Worm (Caenorhabditis elegans) whole organism, young adult: Measurements from ENCODE around the gene F54F2.6.
A peak's percentile ranks its signal among the peaks of the same experiment; 100 is the strongest.

ENCODE experiments used
- B0035.1 ChIP-seq: sonication (generic microtip); optimal IDR thresholded peaks from 2 replicates; lab custom pipeline; 2016; ENCODE audit warnings: missing genetic modification characterization, mild to moderate bottlenecking, missing compliant biosample characterization, missing genotype, missing genetic modification reagents
- D2030.7 ChIP-seq: fragments of 200-800 bp; sonication (Bioruptor generic); IDR thresholded peaks from 2 replicates; pipeline ENCODE4 v1.3.6; 2022; ENCODE audit warnings: missing genetic modification reagents, missing genetic modification characterization, missing compliant biosample characterization
- F10E7.11 ChIP-seq: sonication (generic microtip); optimal IDR thresholded peaks from 2 replicates; lab custom pipeline; 2017; ENCODE audit warnings: mild to moderate bottlenecking, missing genetic modification characterization, moderate library complexity, missing compliant biosample characterization
- F22D6.2 ChIP-seq: sonication (generic microtip); optimal IDR thresholded peaks from 2 replicates; lab custom pipeline; 2016; ENCODE audit warnings: mild to moderate bottlenecking, missing genetic modification characterization, missing compliant biosample characterization
- F52B5.7 ChIP-seq: sonication (generic microtip); optimal IDR thresholded peaks from 2 replicates; lab custom pipeline; 2016; ENCODE audit warnings: mild to moderate bottlenecking, missing genetic modification characterization, missing compliant biosample characterization
- F55B11.4 ChIP-seq: sonication (generic microtip); optimal IDR thresholded peaks from 2 replicates; lab custom pipeline; 2016; ENCODE audit warnings: missing compliant biosample characterization, missing genetic modification characterization, borderline replicate concordance; ENCODE audit not compliant: insufficient read depth
- Y53F4B.3 ChIP-seq: fragments of 200-800 bp; sonication (Bioruptor generic); IDR thresholded peaks from 2 replicates; pipeline ENCODE4 v1.3.6; 2022; ENCODE audit warnings: missing genetic modification reagents, missing genetic modification characterization, missing compliant biosample characterization
- Y95B8A.8 ChIP-seq: fragments of 200-800 bp; sonication (Bioruptor generic); IDR thresholded peaks from 2 replicates; pipeline ENCODE4 v1.3.6; 2022; ENCODE audit warnings: missing genetic modification reagents, missing genetic modification characterization, missing compliant biosample characterization
- aptf-3 ChIP-seq: fragments of 200-800 bp; sonication (Bioruptor generic); IDR thresholded peaks from 2 replicates; pipeline ENCODE4 v1.3.6; 2022; ENCODE audit warnings: missing genetic modification characterization, missing compliant biosample characterization
- atf-7 ChIP-seq: sonication (generic microtip); optimal IDR thresholded peaks from 2 replicates; lab custom pipeline; 2017; ENCODE audit warnings: mild to moderate bottlenecking, missing genetic modification characterization, missing compliant biosample characterization
- athp-1 ChIP-seq: sonication (generic microtip); optimal IDR thresholded peaks from 2 replicates; lab custom pipeline; 2017; ENCODE audit warnings: mild to moderate bottlenecking, missing genetic modification characterization, missing compliant biosample characterization
- attf-5 ChIP-seq: fragments of 200-800 bp; sonication (Bioruptor generic); optimal IDR thresholded peaks from 2 replicates; lab custom pipeline; 2018; ENCODE audit warnings: mild to moderate bottlenecking, missing genetic modification characterization, missing compliant biosample characterization
- attf-6 ChIP-seq: fragments of 200-800 bp; sonication (Bioruptor generic); IDR thresholded peaks from 2 replicates; pipeline ENCODE4 v1.3.6; 2022; ENCODE audit warnings: missing genetic modification reagents, missing genetic modification characterization, missing compliant biosample characterization
- bed-2 ChIP-seq: fragments of 200-800 bp; sonication (Bioruptor generic); IDR thresholded peaks from 2 replicates; pipeline ENCODE4 v1.3.6; 2022; ENCODE audit warnings: missing genetic modification reagents, missing genetic modification characterization, missing compliant biosample characterization
- ccch-3 ChIP-seq: fragments of 200-800 bp; sonication (Bioruptor generic); optimal IDR thresholded peaks from 2 replicates; lab custom pipeline; 2018; ENCODE audit warnings: mild to moderate bottlenecking, missing genetic modification characterization, missing compliant biosample characterization
- cebp-1 ChIP-seq, 2 experiments: fragments of 200-800 bp in 1 of 2; sonication (Bioruptor generic) in 1 of 2; sonication (generic microtip) in 1 of 2; IDR thresholded peaks in 1 of 2; optimal IDR thresholded peaks in 1 of 2; 2 replicates each; pipeline versions ENCODE4 v1.3.6 to Lab custom; 2017 to 2022; ENCODE audit warnings: missing compliant biosample characterization in 2 of 2, missing genetic modification characterization in 2 of 2, mild to moderate bottlenecking in 1 of 2, missing genetic modification reagents in 1 of 2, moderate library complexity in 1 of 2
- cebp-2 ChIP-seq: fragments of 200-800 bp; sonication (Bioruptor generic); IDR thresholded peaks from 2 replicates; pipeline ENCODE4 v1.3.6; 2022; ENCODE audit warnings: missing genetic modification characterization, missing compliant biosample characterization
- ceh-100 ChIP-seq: fragments of 200-800 bp; sonication (Bioruptor generic); IDR thresholded peaks from 2 replicates; pipeline ENCODE4 v1.3.6; 2022; ENCODE audit warnings: missing genetic modification reagents, missing genetic modification characterization, missing compliant biosample characterization
- chd-7 ChIP-seq: sonication (generic microtip); optimal IDR thresholded peaks from 2 replicates; lab custom pipeline; 2016; ENCODE audit warnings: mild to moderate bottlenecking, missing genetic modification characterization, moderate library complexity, missing compliant biosample characterization
- dox-1 ChIP-seq: fragments of 200-800 bp; sonication (Bioruptor generic); IDR thresholded peaks from 2 replicates; pipeline ENCODE4 v1.3.6; 2022; ENCODE audit warnings: missing genetic modification reagents, missing genetic modification characterization, missing compliant biosample characterization
- dpff-1 ChIP-seq: sonication (generic microtip); optimal IDR thresholded peaks from 2 replicates; lab custom pipeline; 2017; ENCODE audit warnings: mild to moderate bottlenecking, missing genetic modification characterization, missing compliant biosample characterization
- dpl-1 ChIP-seq: fragments of 150-350 bp; optimal IDR thresholded peaks from 2 replicates; lab custom pipeline; 2014; ENCODE audit warnings: missing biosample characterization, missing genetic modification reagents, missing genetic modification characterization
- egl-18 ChIP-seq: fragments of 200-800 bp; sonication (Bioruptor generic); IDR thresholded peaks from 2 replicates; pipeline ENCODE4 v1.3.6; 2022; ENCODE audit warnings: missing genetic modification reagents, missing genetic modification characterization, missing compliant biosample characterization
- fkh-3 ChIP-seq: sonication (generic microtip); optimal IDR thresholded peaks from 2 replicates; lab custom pipeline; 2016; ENCODE audit warnings: mild to moderate bottlenecking, missing genetic modification characterization, missing compliant biosample characterization
- hmg-1.2 ChIP-seq: fragments of 200-800 bp; sonication (Bioruptor generic); IDR thresholded peaks from 2 replicates; pipeline ENCODE4 v1.3.6; 2022; ENCODE audit warnings: missing genetic modification reagents, missing genetic modification characterization, missing compliant biosample characterization
- hsf-1 ChIP-seq: fragments of 200-800 bp; sonication (Bioruptor generic); IDR thresholded peaks from 2 replicates; pipeline ENCODE4 v1.3.6; 2022; ENCODE audit warnings: missing genetic modification reagents, missing genetic modification characterization, missing compliant biosample characterization
- let-607 ChIP-seq, 2 experiments: fragments of 200-800 bp in 1 of 2; sonication (Bioruptor generic) in 1 of 2; sonication (generic microtip) in 1 of 2; optimal IDR thresholded peaks; 2 replicates each; lab custom pipeline; 2016 to 2018; ENCODE audit warnings: mild to moderate bottlenecking in 2 of 2, missing compliant biosample characterization in 2 of 2, missing genetic modification characterization in 2 of 2, moderate library complexity in 2 of 2, missing genotype in 1 of 2
- lin-54 ChIP-seq: fragments of 200-800 bp; sonication (Bioruptor generic); optimal IDR thresholded peaks from 2 replicates; lab custom pipeline; 2018; ENCODE audit warnings: mild to moderate bottlenecking, missing genetic modification characterization, missing compliant biosample characterization
- lir-1 ChIP-seq: fragments of 200-800 bp; sonication (Bioruptor generic); conservative IDR thresholded peaks from 2 replicates; pipeline ENCODE4 v1.3.6; 2022; ENCODE audit warnings: missing genetic modification reagents, missing genetic modification characterization, missing compliant biosample characterization
- lsl-1 ChIP-seq: fragments of 200-800 bp; sonication (Bioruptor generic); optimal IDR thresholded peaks from 2 replicates; lab custom pipeline; 2018; ENCODE audit warnings: mild to moderate bottlenecking, missing genetic modification characterization, moderate library complexity, missing compliant biosample characterization
- mcd-1 ChIP-seq: fragments of 200-800 bp; sonication (Bioruptor generic); IDR thresholded peaks from 2 replicates; pipeline ENCODE4 v1.3.6; 2022; ENCODE audit warnings: missing genetic modification reagents, missing genetic modification characterization, missing compliant biosample characterization
- mes-4 ChIP-seq: sonication (generic microtip); optimal IDR thresholded peaks from 2 replicates; lab custom pipeline; 2016; ENCODE audit warnings: missing genotype, missing genetic modification characterization, missing compliant biosample characterization
- repo-1 ChIP-seq: sonication (generic microtip); optimal IDR thresholded peaks from 2 replicates; lab custom pipeline; 2017; ENCODE audit warnings: mild to moderate bottlenecking, missing genetic modification characterization, missing compliant biosample characterization
- snpc-4 ChIP-seq, 5 experiments: fragments of 150-350 bp in 1 of 5; sonication (generic microtip) in 4 of 5; optimal IDR thresholded peaks; 2 replicates each; lab custom pipeline; 2014 to 2018; ENCODE audit warnings: missing genetic modification characterization in 5 of 5, missing biosample characterization in 3 of 5, antibody characterized with exemption in 2 of 5, mild to moderate bottlenecking in 2 of 5, missing compliant biosample characterization in 2 of 5, missing genotype in 2 of 5, moderate library complexity in 2 of 5, missing genetic modification reagents in 1 of 5
- somi-1 ChIP-seq: fragments of 200-800 bp; sonication (Bioruptor generic); optimal IDR thresholded peaks from 2 replicates; lab custom pipeline; 2018; ENCODE audit warnings: mild to moderate bottlenecking, missing genetic modification characterization, missing compliant biosample characterization
- tbx-9 ChIP-seq: sonication (generic microtip); optimal IDR thresholded peaks from 2 replicates; lab custom pipeline; 2016; ENCODE audit warnings: borderline replicate concordance, missing genetic modification characterization, inconsistent platforms, missing compliant biosample characterization
- zfh-2 ChIP-seq: fragments of 200-800 bp; sonication (Bioruptor generic); conservative IDR thresholded peaks from 2 replicates; pipeline ENCODE4 v1.3.6; 2022; ENCODE audit warnings: missing genetic modification reagents, missing genetic modification characterization, missing compliant biosample characterization
- ztf-22 ChIP-seq: fragments of 200-800 bp; sonication (Bioruptor generic); optimal IDR thresholded peaks from 2 replicates; lab custom pipeline; 2018; ENCODE audit warnings: mild to moderate bottlenecking, missing genetic modification characterization, moderate library complexity, missing compliant biosample characterization
- ztf-25 ChIP-seq: fragments of 200-800 bp; sonication (Bioruptor generic); IDR thresholded peaks from 2 replicates; pipeline ENCODE4 v1.3.6; 2022; ENCODE audit warnings: missing genetic modification reagents, missing genetic modification characterization, missing compliant biosample characterization
- ztf-26 ChIP-seq: sonication (generic microtip); optimal IDR thresholded peaks from 2 replicates; lab custom pipeline; 2017; ENCODE audit warnings: missing genetic modification characterization, missing compliant biosample characterization
- ztf-28 ChIP-seq: fragments of 200-800 bp; sonication (Bioruptor generic); IDR thresholded peaks from 2 replicates; pipeline ENCODE4 v1.3.6; 2022; ENCODE audit warnings: missing genetic modification reagents, missing genetic modification characterization, missing compliant biosample characterization
- ztf-3 ChIP-seq: fragments of 200-800 bp; sonication (Bioruptor generic); optimal IDR thresholded peaks from 2 replicates; lab custom pipeline; 2018; ENCODE audit warnings: mild to moderate bottlenecking, missing genetic modification characterization, missing compliant biosample characterization

The F54F2.6 gene

DNA sequence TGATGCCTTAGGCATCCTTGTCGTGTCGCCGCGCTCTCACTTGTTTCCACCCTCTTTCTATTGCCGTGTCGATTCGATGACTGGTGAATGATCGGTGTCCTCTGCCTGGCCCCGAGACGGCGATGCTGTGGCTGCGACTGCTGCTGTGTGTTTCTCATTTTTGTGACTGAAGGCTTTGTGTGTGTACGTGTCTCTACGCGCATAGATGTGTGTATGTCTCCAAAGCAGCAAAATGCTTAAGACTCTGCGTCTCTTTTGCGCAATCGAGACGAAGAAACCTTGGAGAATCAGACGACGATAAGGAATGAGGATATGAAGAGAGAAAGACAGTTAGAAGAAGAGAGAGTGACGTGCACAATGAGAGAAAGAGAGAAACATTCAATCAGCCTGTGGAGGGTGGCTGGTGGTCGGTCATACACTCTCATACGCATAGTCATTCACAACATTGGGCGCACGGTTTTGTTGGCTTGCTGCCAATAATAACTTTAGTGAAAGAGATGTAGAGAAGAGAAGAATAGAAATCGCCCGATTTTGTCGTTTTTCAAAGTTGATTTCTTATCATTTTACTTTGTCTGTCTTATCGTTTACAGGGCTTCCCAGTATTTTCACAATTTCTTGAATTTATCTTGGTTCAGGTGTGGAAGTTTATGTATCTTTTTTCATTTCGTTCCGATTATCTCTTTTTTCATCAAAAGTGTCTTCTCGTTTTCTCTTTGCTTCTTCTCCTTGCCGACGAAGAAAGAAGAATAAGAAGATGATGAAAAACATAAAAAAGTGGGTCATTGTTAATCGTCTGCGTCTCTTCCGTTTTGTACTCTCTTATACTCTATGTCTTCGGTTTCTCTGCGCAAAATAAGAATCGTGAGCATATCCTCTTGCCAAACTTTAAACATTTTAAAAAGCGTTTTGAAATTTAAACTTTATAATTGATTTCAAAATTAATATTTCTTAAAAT, 1.6 kb upstream of the F54F2.6 start (continued):
- TF ChIP-seq B0035.1 (tag; lab: Kevin White, UChicago) = peak; percentile 67
- TF ChIP-seq dpff-1 = no peak
- TF ChIP-seq ztf-25 = no peak
- TF ChIP-seq athp-1 (tag; lab: Kevin White, UChicago) = peak; percentile 85
- TF ChIP-seq mes-4 = no peak
- peak; percentile 49; the same call in 1 of the 2 replicates for TF ChIP-seq lir-1
- TF ChIP-seq atf-7 (tag; lab: Kevin White, UChicago) = peak; percentile 98
- TF ChIP-seq ztf-22 (GFP tag; lab: Kevin White, UChicago) = peak; percentile 96
- TF ChIP-seq chd-7 = peak; percentile 94
- peak; percentile 97 for TF ChIP-seq zfh-2 (GFP tag; lab: Robert Waterston, UW)
- peak; percentile 88 for TF ChIP-seq dox-1
- TF ChIP-seq F22D6.2 (tag; lab: Kevin White, UChicago) = peak; percentile 77
- no peak for TF ChIP-seq lsl-1 (GFP tag; lab: Kevin White, UChicago)
- TF ChIP-seq hmg-1.2 = peak; percentile 91
- TF ChIP-seq repo-1 (tag; lab: Kevin White, UChicago) = peak; percentile 46
- peak; percentile 67 for TF ChIP-seq lin-54 (GFP tag; lab: Kevin White, UChicago)
- TF ChIP-seq Y53F4B.3 (GFP tag; lab: Robert Waterston, UW) = no peak
- TF ChIP-seq snpc-4 (GFP tag; optimal IDR thresholded peaks at IDR 0.05; lab: Kevin White, UChicago) = no peak
- TF ChIP-seq snpc-4 (tag; optimal IDR thresholded peaks at IDR 0.05; lab: Kevin White, UChicago) = peak; percentile 49 to 76 (median 74)
- TF ChIP-seq F10E7.11 (tag; lab: Kevin White, UChicago) = no peak
- TF ChIP-seq ceh-100 (GFP tag; lab: Robert Waterston, UW) = peak; percentile 37; the same call in 1 of the 2 replicates
- TF ChIP-seq ztf-28 (GFP tag; lab: Robert Waterston, UW) = no peak
- no peak for TF ChIP-seq cebp-1 (GFP tag; IDR thresholded peaks at IDR 0.05; lab: Robert Waterston, UW)
- peak; percentile 92 for TF ChIP-seq cebp-1 (tag; optimal IDR thresholded peaks at IDR 0.05; lab: Kevin White, UChicago)
- peak; percentile 94 for TF ChIP-seq somi-1 (GFP tag; lab: Kevin White, UChicago)
- TF ChIP-seq ztf-26 (tag; lab: Kevin White, UChicago) = peak; percentile 84
- no peak for TF ChIP-seq F52B5.7 (tag; lab: Kevin White, UChicago)
- TF ChIP-seq D2030.7 (GFP tag; lab: Robert Waterston, UW) = no peak
- no peak for TF ChIP-seq dpl-1 (GFP tag; lab: Kevin White, UChicago)
- no peak for TF ChIP-seq attf-6 (GFP tag; lab: Robert Waterston, UW)
- peak; percentile 97 for TF ChIP-seq attf-5 (GFP tag; lab: Kevin White, UChicago)
- TF ChIP-seq let-607 (tag; optimal IDR thresholded peaks at IDR 0.05; lab: Kevin White, UChicago) = peak; percentile 87 to 92
- no peak for TF ChIP-seq hsf-1 (GFP tag; lab: Robert Waterston, UW)
- TF ChIP-seq F55B11.4 (tag; lab: Kevin White, UChicago) = no peak
- no peak for TF ChIP-seq tbx-9 (tag; lab: Kevin White, UChicago)
- TF ChIP-seq bed-2 (GFP tag; lab: Robert Waterston, UW) = 0 out of 2 replicates have a peak, but pooled peaks have one; percentile 23
- no peak for TF ChIP-seq aptf-3
- peak; percentile 69 for TF ChIP-seq mcd-1 (GFP tag; lab: Robert Waterston, UW)
- peak; percentile 83 for TF ChIP-seq ztf-3
- TF ChIP-seq fkh-3 (tag; lab: Kevin White, UChicago) = no peak
- no peak for TF ChIP-seq Y95B8A.8 (GFP tag; lab: Robert Waterston, UW)
- no peak for TF ChIP-seq cebp-2 (GFP tag; lab: Robert Waterston, UW)
- TF ChIP-seq egl-18 = no peak
- no peak for TF ChIP-seq ccch-3
